Fruit fly (Drosophila melanogaster) whole organism, embryonic: ENCODE results near the gene abo.
A peak's percentile ranks its signal among the peaks of the same experiment; 100 is the strongest.

ENCODE experiments used
- Bteb2 ChIP-seq: fragments of 200-800 bp; sonication (Bioruptor generic); optimal IDR thresholded peaks from 2 replicates; lab custom pipeline; 2016; ENCODE audit warnings: missing biosample characterization, missing genetic modification characterization
- CG10321 ChIP-seq: fragments of 200-800 bp; sonication (Bioruptor generic); IDR thresholded peaks from 2 replicates; pipeline ENCODE4 v1.3.6; 2022; ENCODE audit warnings: missing biosample characterization, missing genetic modification characterization
- CG10959 ChIP-seq: fragments of 200-800 bp; sonication (Bioruptor generic); IDR thresholded peaks from 2 replicates; pipeline ENCODE4 v1.3.6; 2022; ENCODE audit warnings: missing biosample characterization, missing genetic modification characterization
- CG11696 ChIP-seq: fragments of 200-800 bp; sonication (Bioruptor generic); IDR thresholded peaks from 2 replicates; pipeline ENCODE4 v1.3.6; 2022; ENCODE audit warnings: missing biosample characterization, missing genetic modification characterization
- CG13424 ChIP-seq: fragments of 200-800 bp; sonication (Bioruptor generic); optimal IDR thresholded peaks from 2 replicates; lab custom pipeline; 2019; ENCODE audit warnings: missing biosample characterization, mild to moderate bottlenecking, missing genetic modification characterization, moderate library complexity
- CG16779 ChIP-seq: fragments of 200-800 bp; sonication (Bioruptor generic); IDR thresholded peaks from 2 replicates; pipeline ENCODE4 v1.3.6; 2022; ENCODE audit warnings: missing biosample characterization, missing genetic modification characterization
- CG17186 ChIP-seq: fragments of 200-800 bp; sonication (Bioruptor generic); optimal IDR thresholded peaks from 3 replicates; lab custom pipeline; 2017; ENCODE audit warnings: missing biosample characterization, missing genetic modification reagents, missing genetic modification characterization
- CG18476 ChIP-seq: fragments of 200-800 bp; sonication (Bioruptor generic); optimal IDR thresholded peaks from 2 replicates; lab custom pipeline; 2016; ENCODE audit warnings: missing biosample characterization, mild to moderate bottlenecking, missing genetic modification characterization
- CG2712 ChIP-seq: fragments of 200-800 bp; optimal IDR thresholded peaks from 3 replicates; lab custom pipeline; 2019; ENCODE audit warnings: missing biosample characterization, mild to moderate bottlenecking, missing genetic modification characterization, moderate library complexity
- CG2889 ChIP-seq: fragments of 200-800 bp; sonication (Bioruptor generic); IDR thresholded peaks from 3 replicates; pipeline ENCODE4 v1.3.6; 2022; ENCODE audit warnings: missing biosample characterization, missing genetic modification characterization
- CG3281 ChIP-seq: fragments of 200-800 bp; sonication (Bioruptor generic); optimal IDR thresholded peaks from 3 replicates; lab custom pipeline; 2017; ENCODE audit warnings: missing biosample characterization, mild to moderate bottlenecking, missing genetic modification characterization
- CG34422 ChIP-seq: fragments of 200-800 bp; sonication (Bioruptor generic); IDR thresholded peaks from 3 replicates; pipeline ENCODE4 v1.3.6; 2022; ENCODE audit warnings: missing biosample characterization, missing genetic modification characterization
- CG3726 ChIP-seq: fragments of 200-800 bp; sonication (Bioruptor generic); IDR thresholded peaks from 3 replicates; pipeline ENCODE4, ENCODE4 v1.3.6; 2022; ENCODE audit warnings: missing biosample characterization, missing genetic modification characterization
- CG3847 ChIP-seq: fragments of 200-800 bp; sonication (Bioruptor generic); IDR thresholded peaks from 2 replicates; pipeline ENCODE4 v1.3.6; 2022; ENCODE audit warnings: missing biosample characterization, missing genetic modification characterization
- CG3995 ChIP-seq: fragments of 200-800 bp; sonication (Bioruptor generic); optimal IDR thresholded peaks from 3 replicates; lab custom pipeline; 2016; ENCODE audit warnings: missing biosample characterization, missing genetic modification characterization
- CG4617 ChIP-seq: fragments of 200-800 bp; sonication (Bioruptor generic); optimal IDR thresholded peaks from 3 replicates; lab custom pipeline; 2016; ENCODE audit warnings: missing biosample characterization, missing genetic modification characterization, borderline replicate concordance
- CG6813 ChIP-seq: fragments of 200-800 bp; sonication (Bioruptor generic); optimal IDR thresholded peaks from 2 replicates; lab custom pipeline; 2017; ENCODE audit warnings: missing biosample characterization, missing genetic modification characterization, mild to moderate bottlenecking, moderate library complexity, missing genetic modification reagents
- CG8089 ChIP-seq: fragments of 200-800 bp; sonication (Bioruptor generic); optimal IDR thresholded peaks from 3 replicates; lab custom pipeline; 2016; ENCODE audit warnings: missing biosample characterization, missing genetic modification characterization
- CG9797 ChIP-seq: fragments of 200-800 bp; sonication (Bioruptor generic); optimal IDR thresholded peaks from 3 replicates; lab custom pipeline; 2018; ENCODE audit warnings: missing biosample characterization, mild to moderate bottlenecking, missing genetic modification characterization
- CkIIα-i1 ChIP-seq: fragments of 200-800 bp; sonication (Bioruptor generic); IDR thresholded peaks from 2 replicates; pipeline ENCODE4 v1.3.6; 2022; ENCODE audit warnings: missing biosample characterization, missing genetic modification characterization
- Dp ChIP-seq: fragments of 200-800 bp; sonication (Bioruptor generic); optimal IDR thresholded peaks from 2 replicates; lab custom pipeline; 2018; ENCODE audit warnings: missing biosample characterization, mild to moderate bottlenecking, missing genetic modification characterization, moderate library complexity
- Elba2 ChIP-seq: fragments of 200-800 bp; sonication (Bioruptor generic); optimal IDR thresholded peaks from 3 replicates; lab custom pipeline; 2016; ENCODE audit warnings: missing biosample characterization, missing genetic modification characterization
- Gug ChIP-seq: fragments of 200-800 bp; sonication (Bioruptor generic); IDR thresholded peaks from 4 replicates; pipeline ENCODE4 v1.3.6; 2022; ENCODE audit warnings: missing biosample characterization, missing genetic modification characterization
- HmgD ChIP-seq: fragments of 200-800 bp; sonication (Bioruptor generic); optimal IDR thresholded peaks from 3 replicates; lab custom pipeline; 2016; ENCODE audit warnings: missing biosample characterization, missing genetic modification characterization
- Jarid2 ChIP-seq: fragments of 200-800 bp; sonication (Bioruptor generic); optimal IDR thresholded peaks from 3 replicates; lab custom pipeline; 2017; ENCODE audit warnings: mild to moderate bottlenecking, missing biosample characterization, missing genetic modification reagents, missing genetic modification characterization
- MBD-R2 ChIP-seq: fragments of 200-800 bp; sonication (Bioruptor generic); IDR thresholded peaks from 2 replicates; pipeline ENCODE4 v1.3.6; 2022; ENCODE audit warnings: missing biosample characterization, missing genetic modification characterization
- Oaz ChIP-seq: fragments of 200-800 bp; sonication (Bioruptor generic); IDR thresholded peaks from 2 replicates; pipeline ENCODE4 v1.3.6; 2022; ENCODE audit warnings: missing biosample characterization, missing genetic modification characterization
- Optix ChIP-seq: fragments of 200-800 bp; sonication (Bioruptor generic); IDR thresholded peaks from 3 replicates; pipeline ENCODE4 v1.3.6; 2022; ENCODE audit warnings: missing biosample characterization, missing genetic modification characterization
- Pdp1 ChIP-seq, 2 experiments: fragments of 200-800 bp; sonication (Bioruptor generic); optimal IDR thresholded peaks; 3 replicates each; lab custom pipeline; 2016; ENCODE audit warnings: missing biosample characterization in 2 of 2, missing genetic modification characterization in 2 of 2, mild to moderate bottlenecking in 1 of 2, moderate library complexity in 1 of 2
- al ChIP-seq: fragments of 200-800 bp; sonication (Bioruptor generic); IDR thresholded peaks from 2 replicates; pipeline ENCODE4 v1.3.6; 2022; ENCODE audit warnings: missing biosample characterization, missing genetic modification characterization
- ato ChIP-seq: fragments of 200-800 bp; sonication (Bioruptor generic); IDR thresholded peaks from 2 replicates; pipeline ENCODE4 v1.3.6; 2022; ENCODE audit warnings: missing biosample characterization, missing genetic modification characterization; ENCODE audit not compliant: partially characterized antibody
- cg ChIP-seq: fragments of 200-800 bp; sonication (Bioruptor generic); optimal IDR thresholded peaks from 3 replicates; lab custom pipeline; 2019; ENCODE audit warnings: missing biosample characterization, mild to moderate bottlenecking, missing genetic modification characterization, moderate library complexity
- chm ChIP-seq: fragments of 200-800 bp; sonication (Bioruptor generic); IDR thresholded peaks from 2 replicates; pipeline ENCODE4 v1.3.6; 2022; ENCODE audit warnings: missing biosample characterization, missing genetic modification characterization
- disco-r ChIP-seq: fragments of 200-800 bp; sonication (Bioruptor generic); optimal IDR thresholded peaks from 2 replicates; lab custom pipeline; 2016; ENCODE audit warnings: missing biosample characterization, missing genetic modification characterization
- dmrt99B ChIP-seq: fragments of 200-800 bp; sonication (Bioruptor generic); optimal IDR thresholded peaks from 2 replicates; lab custom pipeline; 2018; ENCODE audit warnings: missing biosample characterization, mild to moderate bottlenecking, missing genetic modification characterization, moderate library complexity
- gfzf ChIP-seq: fragments of 200-800 bp; sonication (Bioruptor generic); optimal IDR thresholded peaks from 2 replicates; lab custom pipeline; 2016; ENCODE audit warnings: missing biosample characterization, mild to moderate bottlenecking, missing genetic modification characterization, moderate library complexity
- ham ChIP-seq: fragments of 200-800 bp; sonication (Bioruptor generic); IDR thresholded peaks from 2 replicates; pipeline ENCODE4 v1.3.6; 2022; ENCODE audit warnings: missing biosample characterization, missing genetic modification characterization
- hbn ChIP-seq: fragments of 200-800 bp; sonication (Bioruptor generic); IDR thresholded peaks from 2 replicates; pipeline ENCODE4 v1.3.6; 2022; ENCODE audit warnings: missing biosample characterization, missing genetic modification characterization; ENCODE audit not compliant: partially characterized antibody
- inv ChIP-seq: fragments of 200-800 bp; sonication (Bioruptor generic); IDR thresholded peaks from 2 replicates; pipeline ENCODE4 v1.3.6; 2022; ENCODE audit warnings: missing biosample characterization, missing genetic modification characterization; ENCODE audit not compliant: partially characterized antibody
- lmd ChIP-seq: fragments of 200-800 bp; sonication (Bioruptor generic); IDR thresholded peaks from 2 replicates; pipeline ENCODE4 v1.3.6; 2022; ENCODE audit warnings: missing biosample characterization, missing genetic modification characterization
- oc ChIP-seq: fragments of 200-800 bp; sonication (Bioruptor generic); optimal IDR thresholded peaks from 2 replicates; lab custom pipeline; 2018; ENCODE audit warnings: missing biosample characterization, mild to moderate bottlenecking, missing genetic modification characterization, moderate library complexity
- onecut ChIP-seq: fragments of 200-800 bp; sonication (Bioruptor generic); IDR thresholded peaks from 2 replicates; pipeline ENCODE4 v1.3.6; 2022; ENCODE audit warnings: missing biosample characterization, missing genetic modification characterization
- pb ChIP-seq: fragments of 200-800 bp; sonication (Bioruptor generic); optimal IDR thresholded peaks from 3 replicates; lab custom pipeline; 2016; ENCODE audit warnings: missing biosample characterization, missing genetic modification characterization
- phol ChIP-seq: fragments of 200-800 bp; sonication (Bioruptor generic); optimal IDR thresholded peaks from 3 replicates; lab custom pipeline; 2018; ENCODE audit warnings: missing biosample characterization, mild to moderate bottlenecking, missing genetic modification characterization, moderate library complexity
- pzg ChIP-seq: fragments of 200-800 bp; sonication (Bioruptor generic); optimal IDR thresholded peaks from 3 replicates; lab custom pipeline; 2018; ENCODE audit warnings: missing biosample characterization, mild to moderate bottlenecking, missing genetic modification characterization, moderate library complexity
- sens ChIP-seq: fragments of 200-800 bp; sonication (Bioruptor generic); peaks from one replicate; lab custom pipeline; 2016; ENCODE audit warnings: missing biosample characterization, missing genetic modification characterization
- so ChIP-seq: fragments of 200-800 bp; sonication (Bioruptor generic); IDR thresholded peaks from 3 replicates; pipeline ENCODE4 v1.3.6; 2022; ENCODE audit warnings: missing biosample characterization, missing genetic modification characterization
- unpg ChIP-seq: fragments of 200-800 bp; sonication (Bioruptor generic); optimal IDR thresholded peaks from 3 replicates; lab custom pipeline; 2018; ENCODE audit warnings: missing biosample characterization, mild to moderate bottlenecking, missing genetic modification characterization, moderate library complexity
- vvl ChIP-seq: fragments of 200-800 bp; sonication (Bioruptor generic); IDR thresholded peaks from 2 replicates; pipeline ENCODE4 v1.3.6; 2022; ENCODE audit warnings: missing biosample characterization, missing genetic modification characterization
- wdn ChIP-seq: fragments of 200-800 bp; sonication (Bioruptor generic); IDR thresholded peaks from 2 replicates; pipeline ENCODE4 v1.3.6; 2022; ENCODE audit warnings: missing biosample characterization, missing genetic modification characterization
- wek ChIP-seq: fragments of 200-800 bp; sonication (Bioruptor generic); optimal IDR thresholded peaks from 3 replicates; lab custom pipeline; 2018; ENCODE audit warnings: missing biosample characterization, mild to moderate bottlenecking, missing genetic modification characterization, moderate library complexity

Gene abo

DNA sequence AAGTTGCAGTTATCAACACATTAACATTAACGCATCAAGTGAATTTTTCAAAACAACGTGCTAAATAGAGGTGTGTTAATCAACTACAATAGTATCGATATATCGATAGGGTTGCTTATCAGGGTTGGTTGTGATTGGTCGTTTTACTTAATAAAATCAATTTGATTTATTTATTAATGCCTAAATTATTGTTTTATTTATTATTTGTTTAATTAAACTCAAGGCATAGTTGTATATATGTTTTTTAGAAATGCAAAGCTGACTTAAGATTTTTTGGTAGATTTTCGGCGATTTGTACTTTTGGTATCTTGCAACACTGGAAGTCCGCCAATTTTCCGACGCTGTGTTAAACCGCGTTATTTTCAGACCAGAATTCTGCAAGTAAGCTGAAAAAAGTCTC lies 35.9 kb upstream of the abo start, which contains the start of the genes Art8 and dUTPase (continued):
- TF ChIP-seq ato (GFP tag; lab: Robert Waterston, UW) (peak; percentile 23; the same call in 1 of the 2 replicates), inv (peak; percentile 77), lmd (GFP tag; lab: Robert Waterston, UW) (peak; percentile 61), CG10959 (GFP tag; lab: Robert Waterston, UW) (peak; percentile 23; the same call in 1 of the 2 replicates), oc (no peak), CG10321 (GFP tag; lab: Robert Waterston, UW) (0 out of 2 replicates have a peak, but pooled peaks have one; percentile 22), CG13424 (tag; lab: Kevin White, UChicago) (peak; percentile 76), ham (GFP tag; lab: Robert Waterston, UW) (no peak), Jarid2 (no peak), chm (GFP tag; lab: Robert Waterston, UW) (no peak), CG18476 (peak; percentile 51), CG3726 (no peak), Oaz (GFP tag; lab: Robert Waterston, UW) (peak; percentile 33; the same call in 1 of the 2 replicates), wdn (GFP tag; lab: Robert Waterston, UW) (peak; percentile 30; the same call in 1 of the 2 replicates), dmrt99B (no peak), CG3847 (GFP tag; lab: Robert Waterston, UW) (peak; percentile 83), cg (GFP tag; lab: Kevin White, UChicago) (no peak), CG3281 (GFP tag; lab: Kevin White, UChicago) (peak; percentile 81), CG4617 (peak; percentile 80), al (GFP tag; lab: Robert Waterston, UW) (peak; percentile 45), Bteb2 (GFP tag; lab: Kevin White, UChicago) (peak; percentile 45), Gug (GFP tag; lab: Robert Waterston, UW) (0 out of 4 replicates have a peak, but pooled peaks have one; percentile 20), Elba2 (GFP tag; lab: Kevin White, UChicago) (peak; percentile 44), Optix (GFP tag; lab: Robert Waterston, UW) (no peak), HmgD (GFP tag; lab: Kevin White, UChicago) (no peak), disco-r (no peak), so (GFP tag; lab: Robert Waterston, UW) (no peak)

DNA sequence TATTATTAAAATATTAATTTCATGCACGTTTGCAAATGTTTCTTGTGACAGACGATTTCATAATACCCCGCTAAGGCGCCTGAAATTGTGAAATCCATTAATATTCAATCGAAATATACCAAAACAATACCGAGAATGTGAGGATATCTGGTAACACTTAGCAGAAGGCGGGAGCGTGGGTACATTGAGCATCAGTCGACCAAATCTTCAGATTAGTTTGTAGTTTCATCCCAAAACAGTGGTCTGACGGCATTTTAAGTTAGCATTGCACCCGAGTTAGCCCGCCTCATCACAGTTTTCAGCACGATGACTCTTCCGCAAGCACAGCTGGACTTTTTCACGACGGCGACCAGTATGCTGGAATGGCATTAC lies 29.6 kb upstream of the abo start, which contains the start of gene Nup154:
Gene Nup154, plus strand, starts transcription at position 147 of the 372 bp plus-strand sequence.
- TF ChIP-seq Pdp1 (GFP tag; optimal IDR thresholded peaks at IDR 0.05; lab: Kevin White, UChicago) = peak in 1 of 2 experiments; percentile 20
- TF ChIP-seq CG3995 (GFP tag; lab: Kevin White, UChicago) = no peak
- no peak for TF ChIP-seq phol
- no peak for TF ChIP-seq CG8089 (GFP tag; lab: Kevin White, UChicago)
- no peak for TF ChIP-seq CG6813 (GFP tag; lab: Kevin White, UChicago)
- TF ChIP-seq CG2712 (tag; lab: Kevin White, UChicago) = no peak
- peak; percentile 33 for TF ChIP-seq Dp (GFP tag; lab: Kevin White, UChicago)
- peak; percentile 13; the same call in 1 of the 3 replicates for TF ChIP-seq CG34422 (GFP tag; lab: Robert Waterston, UW)
- TF ChIP-seq vvl (GFP tag; lab: Robert Waterston, UW) = 0 out of 2 replicates have a peak, but pooled peaks have one; percentile 14
- TF ChIP-seq CkIIα-i1 (GFP tag; lab: Robert Waterston, UW) = no peak
- TF ChIP-seq so (GFP tag; lab: Robert Waterston, UW) = no peak
- TF ChIP-seq pzg (GFP tag; lab: Kevin White, UChicago) = peak; percentile 29
- TF ChIP-seq unpg (GFP tag; lab: Kevin White, UChicago) = no peak
- no peak for TF ChIP-seq CG11696 (GFP tag; lab: Robert Waterston, UW)
- peak; percentile 76 for TF ChIP-seq MBD-R2
- no peak for TF ChIP-seq pb (GFP tag; lab: Kevin White, UChicago)
- peak; percentile 31 for TF ChIP-seq sens (GFP tag; lab: Kevin White, UChicago)
- TF ChIP-seq onecut (GFP tag; lab: Robert Waterston, UW) = no peak
- no peak for TF ChIP-seq CG16779
- TF ChIP-seq wek = peak; percentile 46
- peak; percentile 33 for TF ChIP-seq CG9797 (GFP tag; lab: Kevin White, UChicago)
- peak; percentile 51 for TF ChIP-seq gfzf
- TF ChIP-seq hbn (GFP tag; lab: Robert Waterston, UW) = 0 out of 2 replicates have a peak, but pooled peaks have one; percentile 26
- TF ChIP-seq CG17186 (GFP tag; lab: Kevin White, UChicago) = peak; percentile 72
- no peak for TF ChIP-seq CG2889
- TF ChIP-seq ato (GFP tag; lab: Robert Waterston, UW) = 0 out of 2 replicates have a peak, but pooled peaks have one; percentile 22
